Fruit fly (Drosophila melanogaster): ENCODE data around the gene Vps16A.
A peak's percentile ranks its signal among the peaks of the same experiment; 100 is the strongest.

Gene Vps16A

DNA sequence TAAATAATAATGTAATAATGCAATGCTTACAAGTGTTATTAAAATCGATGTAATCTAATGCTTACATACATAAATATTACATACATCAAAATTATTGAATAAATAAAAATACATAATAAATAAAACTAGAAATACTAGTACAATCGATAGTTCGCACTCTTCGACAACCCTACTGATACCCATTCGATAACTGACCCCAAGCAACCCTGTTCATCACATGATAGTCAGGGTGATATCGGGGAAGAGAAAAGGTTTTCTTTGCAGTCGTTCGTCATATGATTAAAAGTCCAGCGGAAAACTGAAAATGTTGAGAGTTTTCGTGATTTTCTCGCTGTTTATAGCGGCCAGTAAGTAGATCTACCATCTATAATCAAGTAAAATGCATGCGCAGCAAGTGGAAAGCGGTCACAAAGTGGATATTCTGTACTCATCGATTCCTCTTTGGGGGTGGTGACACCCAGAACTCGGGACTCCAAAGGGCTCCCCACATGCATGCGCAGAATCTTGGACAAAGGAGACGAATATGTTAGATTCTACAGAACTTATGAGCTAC lies 6.3 kb upstream of the Vps16A start, which contains the start of gene ATP6AP2 (continued):
- TF ChIP-seq CG31441 (GFP tag; IDR thresholded peaks at IDR 0.05): no peak; the same call in 1 of the 2 replicates
- TF ChIP-seq Antp (GFP tag; optimal IDR thresholded peaks at IDR 0.05): no peak
- TF ChIP-seq CG17328 (GFP tag; IDR thresholded peaks at IDR 0.05): peak; percentile 61; the same call in 1 of the 2 replicates
- peak; percentile 39; the same call in 1 of the 2 replicates for TF ChIP-seq ato (GFP tag; IDR thresholded peaks at IDR 0.05; ENCODE audit: partially characterized antibody)
- TF ChIP-seq amos (GFP tag; IDR thresholded peaks at IDR 0.05; ENCODE audit: partially characterized antibody): peak; percentile 84
- no peak for TF ChIP-seq D19B (GFP tag; optimal IDR thresholded peaks at IDR 0.05)
- no peak for TF ChIP-seq Trl (optimal IDR thresholded peaks at IDR 0.05)
- TF ChIP-seq Trl (GFP tag; optimal IDR thresholded peaks at IDR 0.05): no peak
- TF ChIP-seq CG8924 (tag; optimal IDR thresholded peaks at IDR 0.05): peak; percentile 67
- peak; percentile 52 for TF ChIP-seq Hr3 (GFP tag; optimal IDR thresholded peaks at IDR 0.05)
- peak; percentile 2 for TF ChIP-seq CG1233 (GFP tag; optimal IDR thresholded peaks at IDR 0.05)
- TF ChIP-seq CG8944 (GFP tag; optimal IDR thresholded peaks at IDR 0.05): no peak
- no peak for TF ChIP-seq sim (GFP tag; IDR thresholded peaks at IDR 0.05)
- TF ChIP-seq CG17385 (GFP tag; optimal IDR thresholded peaks at IDR 0.05): peak; percentile 38
- TF ChIP-seq eyg (GFP tag; optimal IDR thresholded peaks at IDR 0.05): no peak
- no peak for TF ChIP-seq CG9215 (GFP tag; IDR thresholded peaks at IDR 0.05)
- TF ChIP-seq pfk (GFP tag; optimal IDR thresholded peaks at IDR 0.05): peak; percentile 41
- TF ChIP-seq hkb (optimal IDR thresholded peaks at IDR 0.05): no peak
- 0 out of 2 replicates have a peak, but pooled peaks have one; percentile 35 for TF ChIP-seq hkb (GFP tag; IDR thresholded peaks at IDR 0.05)
- TF ChIP-seq PHDP (tag; optimal IDR thresholded peaks at IDR 0.05): peak; percentile 65
- TF ChIP-seq Rx (GFP tag; IDR thresholded peaks at IDR 0.05): no peak
- no peak for TF ChIP-seq CG15269 (tag; optimal IDR thresholded peaks at IDR 0.05)
- no peak for TF ChIP-seq shn (GFP tag; optimal IDR thresholded peaks at IDR 0.05)
- TF ChIP-seq CG7839 (tag; optimal IDR thresholded peaks at IDR 0.05): no peak
- TF ChIP-seq Rfx (GFP tag; IDR thresholded peaks at IDR 0.05): peak; percentile 84
- TF ChIP-seq jigr1 (GFP tag; IDR thresholded peaks at IDR 0.05): no peak
- TF ChIP-seq pzg (GFP tag; optimal IDR thresholded peaks at IDR 0.05): peak; percentile 82
- TF ChIP-seq E2f1 (GFP tag; IDR thresholded peaks at IDR 0.05): no peak; the same call in 1 of the 2 replicates
- TF ChIP-seq Bteb2 (GFP tag; optimal IDR thresholded peaks at IDR 0.05): no peak
- peak in 1 of 3 experiments; percentile 55 for TF ChIP-seq Stat92E (GFP tag; optimal IDR thresholded peaks at IDR 0.05)
- no peak for TF ChIP-seq gt (GFP tag; IDR thresholded peaks at IDR 0.05)

DNA sequence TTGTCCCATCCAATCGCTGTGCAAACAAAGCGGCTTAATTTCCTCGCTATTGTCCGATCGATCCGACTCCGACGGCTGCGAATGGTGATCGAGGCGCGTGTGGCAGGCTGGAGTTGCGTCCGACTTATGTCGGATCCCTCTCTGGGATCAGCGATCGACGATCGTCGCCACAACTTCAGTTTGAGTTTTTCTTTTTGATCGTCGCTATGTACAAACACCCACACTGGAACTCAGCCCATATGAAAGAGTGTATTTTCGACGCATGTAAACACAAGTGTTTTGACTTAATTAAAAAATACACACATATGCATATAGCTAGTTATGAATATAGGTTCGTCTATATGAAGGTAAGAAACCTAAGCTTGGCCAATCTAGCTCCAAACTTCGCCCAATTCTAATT lies 2.8 kb upstream of the Vps16A start, which contains the start of gene sage:
Gene sage (minus strand): TSS at position 101 of the 400 bp plus-strand sequence.
- TF ChIP-seq sens (GFP tag): peak; percentile 4
- no peak for TF ChIP-seq Awh (GFP tag; IDR thresholded peaks at IDR 0.05)

DNA sequence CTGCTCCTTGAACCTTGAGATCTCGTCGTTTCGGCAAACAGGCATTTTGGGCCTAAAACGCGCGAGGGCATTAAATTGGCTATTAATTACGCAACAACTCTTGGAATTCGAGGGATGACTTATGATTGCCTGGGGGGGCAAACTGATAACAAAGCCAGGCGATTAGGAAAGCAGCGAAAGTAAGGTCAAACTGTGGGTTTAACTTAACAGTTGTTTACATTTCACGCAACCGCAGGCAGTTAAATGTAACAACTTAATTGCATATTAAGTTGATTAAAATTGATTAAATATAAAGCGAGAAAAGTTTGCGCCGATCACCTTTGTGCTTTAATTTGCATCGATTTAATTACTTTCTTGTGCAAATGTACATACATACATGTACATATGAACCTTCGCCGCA lies 20.9 kb downstream of the Vps16A start:
- TF ChIP-seq Ets65A (GFP tag) (peak; percentile 93), cwo (GFP tag; optimal IDR thresholded peaks at IDR 0.05) (no peak)

DNA sequence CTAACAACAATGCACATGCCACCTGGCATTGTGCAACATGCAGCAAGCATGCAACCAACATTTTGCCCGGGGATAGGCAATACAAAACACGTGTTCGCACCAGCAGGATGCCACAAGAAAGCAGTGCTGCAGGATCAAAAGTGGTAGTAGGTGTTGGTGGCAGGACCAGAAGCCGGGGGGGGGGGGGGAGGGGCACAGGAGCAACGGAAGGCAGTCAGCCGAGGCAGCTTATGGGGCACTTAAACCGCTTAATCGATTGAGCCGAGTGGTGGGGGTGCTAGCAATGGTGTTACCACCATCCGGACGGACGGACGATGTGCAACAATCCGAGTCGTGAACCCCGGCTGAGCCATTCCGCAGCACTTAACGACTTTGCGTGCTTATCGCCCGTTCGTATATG lies 30.3 kb downstream of the Vps16A start:
- TF ChIP-seq caup (GFP tag; optimal IDR thresholded peaks at IDR 0.05; ENCODE audit: severe bottlenecking) (no peak), dan (GFP tag; IDR thresholded peaks at IDR 0.05) (0 out of 2 replicates have a peak, but pooled peaks have one; percentile 23), ssp (GFP tag; IDR thresholded peaks at IDR 0.05) (0 out of 2 replicates have a peak, but pooled peaks have one; percentile 8), Dfd (GFP tag; optimal IDR thresholded peaks at IDR 0.05) (no peak), Hr39 (optimal IDR thresholded peaks at IDR 0.05) (peak; percentile 74), CG2129 (GFP tag; IDR thresholded peaks at IDR 0.05; ENCODE audit: partially characterized antibody) (no peak), pan (optimal IDR thresholded peaks at IDR 0.05) (no peak), pan (GFP tag; optimal IDR thresholded peaks at IDR 0.05 in 1 of 2, IDR thresholded peaks at IDR 0.05 in 1 of 2) (no peak), jumu (GFP tag; optimal IDR thresholded peaks at IDR 0.05) (no peak), CG11093 (GFP tag; IDR thresholded peaks at IDR 0.05) (no peak), ftz-f1 (GFP tag; optimal IDR thresholded peaks at IDR 0.05) (no peak), mirr (GFP tag; optimal IDR thresholded peaks at IDR 0.05) (no peak), z (GFP tag; IDR thresholded peaks at IDR 0.05) (no peak), CG15269 (tag; optimal IDR thresholded peaks at IDR 0.05) (no peak), Hand (GFP tag; optimal IDR thresholded peaks at IDR 0.05) (no peak)
